Fruit fly (Drosophila melanogaster): Measurements from ENCODE around the gene Npc2e.

Npc2e gene

dm6 chr3R:10048842-10049527, 4.1 kb upstream of the Npc2e start, which contains the start of gene ohgt (continued):
- TF ChIP-seq CG6683 (GFP tag; optimal IDR thresholded peaks at IDR 0.05): no peak
- TF ChIP-seq CG4617 (GFP tag; optimal IDR thresholded peaks at IDR 0.05; ENCODE audit: borderline replicate concordance): peak; percentile 63
- TF ChIP-seq Gsc (GFP tag; IDR thresholded peaks at IDR 0.05): no peak
- TF ChIP-seq CG11504 (tag; optimal IDR thresholded peaks at IDR 0.05): peak; percentile 50
- TF ChIP-seq CG18262 (tag; optimal IDR thresholded peaks at IDR 0.05): peak; percentile 44
- TF ChIP-seq stc (GFP tag; IDR thresholded peaks at IDR 0.05): no peak
- TF ChIP-seq rib (GFP tag; IDR thresholded peaks at IDR 0.05): no peak
- no peak for TF ChIP-seq CG32767 (GFP tag; IDR thresholded peaks at IDR 0.05)
- no peak for TF ChIP-seq NK7.1 (GFP tag; optimal IDR thresholded peaks at IDR 0.05)
- TF ChIP-seq slp2 (GFP tag; optimal IDR thresholded peaks at IDR 0.05): no peak
- peak; percentile 35 for TF ChIP-seq dmrt11E (tag; optimal IDR thresholded peaks at IDR 0.05)
- TF ChIP-seq Hr51 (GFP tag; optimal IDR thresholded peaks at IDR 0.05): no peak
- peak; percentile 29 for TF ChIP-seq Myb (GFP tag; optimal IDR thresholded peaks at IDR 0.05)
- TF ChIP-seq CG7839 (tag; optimal IDR thresholded peaks at IDR 0.05): peak; percentile 28
- TF ChIP-seq gcm (GFP tag; optimal IDR thresholded peaks at IDR 0.05): no peak
- TF ChIP-seq Nf-YA (GFP tag; IDR thresholded peaks at IDR 0.05): no peak
- no peak for TF ChIP-seq CG3838 (GFP tag; optimal IDR thresholded peaks at IDR 0.05)
- no peak for TF ChIP-seq CG3847 (GFP tag; IDR thresholded peaks at IDR 0.05)
- TF ChIP-seq CG2678 (tag; optimal IDR thresholded peaks at IDR 0.05): peak; percentile 45
- no peak for TF ChIP-seq CG34376 (GFP tag; optimal IDR thresholded peaks at IDR 0.05)
- no peak for TF ChIP-seq tll (GFP tag; optimal IDR thresholded peaks at IDR 0.05)
- TF ChIP-seq Meics (GFP tag; optimal IDR thresholded peaks at IDR 0.05): peak; percentile 5
- 0 out of 2 replicates have a peak, but pooled peaks have one; percentile 7 for TF ChIP-seq bbx (GFP tag; IDR thresholded peaks at IDR 0.05; ENCODE audit: partially characterized antibody)
- TF ChIP-seq CG1024 (GFP tag; IDR thresholded peaks at IDR 0.05): no peak
- no peak for TF ChIP-seq CG17912 (GFP tag; optimal IDR thresholded peaks at IDR 0.05)
- peak; percentile 70 for TF ChIP-seq Dref (GFP tag; IDR thresholded peaks at IDR 0.05)
- peak; percentile 32 for TF ChIP-seq CG12659 (GFP tag; optimal IDR thresholded peaks at IDR 0.05)
- no peak for TF ChIP-seq Dfd (GFP tag; optimal IDR thresholded peaks at IDR 0.05)
- no peak for TF ChIP-seq gt (GFP tag; IDR thresholded peaks at IDR 0.05)
- TF ChIP-seq Lim3 (GFP tag; IDR thresholded peaks at IDR 0.05): no peak
- TF ChIP-seq CG13894 (tag; optimal IDR thresholded peaks at IDR 0.05): no peak
- TF ChIP-seq mirr (GFP tag; optimal IDR thresholded peaks at IDR 0.05): no peak
- TF ChIP-seq BEAF-32 (GFP tag; optimal IDR thresholded peaks at IDR 0.05): peak; percentile 57

- TF ChIP-seq CG7357 (GFP tag; IDR thresholded peaks at IDR 0.05): peak; percentile 51; the same call in 2 of the 3 replicates
- TF ChIP-seq CG10366 (GFP tag; IDR thresholded peaks at IDR 0.05): no peak
- TF ChIP-seq CG14710 (tag; optimal IDR thresholded peaks at IDR 0.05): no peak
- TF ChIP-seq CG10654 (GFP tag; optimal IDR thresholded peaks at IDR 0.05): no peak
- peak; percentile 13 for TF ChIP-seq grn (GFP tag; optimal IDR thresholded peaks at IDR 0.05)
- peak; percentile 76 for TF ChIP-seq Med (GFP tag)
- TF ChIP-seq CG17385 (GFP tag; optimal IDR thresholded peaks at IDR 0.05): peak; percentile 18
- peak; percentile 33 for TF ChIP-seq unpg (GFP tag; optimal IDR thresholded peaks at IDR 0.05)
- TF ChIP-seq mirr (GFP tag; optimal IDR thresholded peaks at IDR 0.05): peak; percentile 4
- no peak for TF ChIP-seq Dip2 (GFP tag; IDR thresholded peaks at IDR 0.05)
- TF ChIP-seq chm (GFP tag; IDR thresholded peaks at IDR 0.05): peak; percentile 20; the same call in 1 of the 2 replicates
- TF ChIP-seq Dip3 (GFP tag; optimal IDR thresholded peaks at IDR 0.05): no peak
- TF ChIP-seq CG12219 (GFP tag; optimal IDR thresholded peaks at IDR 0.05): peak; percentile 45
- TF ChIP-seq Myb (GFP tag; optimal IDR thresholded peaks at IDR 0.05): peak; percentile 42
- 0 out of 2 replicates have a peak, but pooled peaks have one; percentile 5 for TF ChIP-seq Rfx (GFP tag; IDR thresholded peaks at IDR 0.05)
- TF ChIP-seq ttk (GFP tag; IDR thresholded peaks at IDR 0.05): 0 out of 2 replicates have a peak, but pooled peaks have one; percentile 24
- no peak for TF ChIP-seq schlank (tag; optimal IDR thresholded peaks at IDR 0.05)
- peak; percentile 44 for TF ChIP-seq Meics (GFP tag; optimal IDR thresholded peaks at IDR 0.05)
- peak; percentile 26 for TF ChIP-seq Fer1 (GFP tag; optimal IDR thresholded peaks at IDR 0.05)
- TF ChIP-seq CG15514 (GFP tag; optimal IDR thresholded peaks at IDR 0.05): peak; percentile 21
- TF ChIP-seq CG11504 (tag; optimal IDR thresholded peaks at IDR 0.05): peak; percentile 33
Observed at dm6 chr3R:10053559-10053958, 427 bp downstream of the Npc2e start.
